Worm (Caenorhabditis elegans) whole organism, L2 larva: Measurements from ENCODE around the gene rml-4.

Experiments
- ceh-16 ChIP-seq: fragments of 150-350 bp; optimal IDR thresholded peaks from 2 replicates; lab custom pipeline; 2014; ENCODE audit warnings: missing biosample characterization, missing genetic modification characterization
- mab-5 ChIP-seq: fragments of 150-350 bp; optimal IDR thresholded peaks from 2 replicates; lab custom pipeline; 2014; ENCODE audit warnings: missing biosample characterization, missing genetic modification characterization
- nhr-25 ChIP-seq: fragments of 150-350 bp; sonication (generic microtip); optimal IDR thresholded peaks from 3 replicates; lab custom pipeline; 2014; ENCODE audit warnings: missing biosample characterization, missing genetic modification characterization
- zag-1 ChIP-seq: fragments of 150-350 bp; optimal IDR thresholded peaks from 2 replicates; lab custom pipeline; 2014; ENCODE audit warnings: missing biosample characterization, missing genetic modification characterization

DNA sequence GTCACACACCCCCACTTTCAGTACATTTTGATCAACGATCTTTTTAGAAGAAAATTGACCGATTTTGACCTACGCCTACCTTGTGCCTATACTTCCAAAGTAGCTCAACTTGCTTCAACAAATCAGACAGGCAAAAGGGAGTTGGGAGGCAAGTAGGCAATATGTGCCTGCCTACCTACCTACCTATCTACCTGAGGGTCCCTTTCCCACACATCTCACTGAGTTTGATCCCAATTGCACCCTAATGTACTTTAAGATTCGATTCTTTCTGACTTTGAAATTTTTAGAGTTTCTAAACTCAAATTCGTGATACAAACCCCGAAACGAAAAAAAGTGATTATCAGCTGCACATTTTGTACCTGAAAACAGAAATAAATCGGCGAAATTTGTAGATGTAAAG lies 27.2 kb upstream of the rml-4 start:
- TF ChIP-seq nhr-25: no peak
- no peak for TF ChIP-seq zag-1 (tag; lab: Kevin White, UChicago)
- no peak for TF ChIP-seq ceh-16
- no peak for TF ChIP-seq mab-5
